Worm (Caenorhabditis elegans): ENCODE measurements around the gene F42A10.7.

ce11 chrIII:6173020-6173597 lies 5.4 kb downstream of the F42A10.7 start, which contains the start of the genes abcf-3 and F42A10.5:
- peak; percentile 23 for TF ChIP-seq efl-1 (GFP tag; optimal IDR thresholded peaks at IDR 0.05)
- TF ChIP-seq bed-2 (GFP tag; IDR thresholded peaks at IDR 0.05) = no peak
- TF ChIP-seq repo-1 (tag; optimal IDR thresholded peaks at IDR 0.05) = no peak
- TF ChIP-seq madf-3 (GFP tag; IDR thresholded peaks at IDR 0.05) = no peak
- TF ChIP-seq lsy-27 (tag; optimal IDR thresholded peaks at IDR 0.05; ENCODE audit: borderline replicate concordance, insufficient read depth) = no peak
- TF ChIP-seq lin-54 (GFP tag; optimal IDR thresholded peaks at IDR 0.05) = peak; percentile 64
- TF ChIP-seq egl-18 (GFP tag; IDR thresholded peaks at IDR 0.05) = no peak
- TF ChIP-seq T26A5.8 (tag; optimal IDR thresholded peaks at IDR 0.05) = no peak
- 0 out of 2 replicates have a peak, but pooled peaks have one; percentile 31 for TF ChIP-seq rcor-1 (GFP tag; IDR thresholded peaks at IDR 0.05)
- TF ChIP-seq nfya-1 (tag; optimal IDR thresholded peaks at IDR 0.05; ENCODE audit: borderline replicate concordance, insufficient read depth) = no peak

All from whole organism, young adult.